Worm (Caenorhabditis elegans): Measurements from ENCODE around the gene Y45G12C.1.
"Not testable (repeated sequence)": the region's sequence is repeated elsewhere in the genome, so short reads cannot be mapped to it uniquely, and the experiment has no call there.

The Y45G12C.1 gene

ce11 chrV:2565525-2565924, at the start of gene Y45G12C.1:
Gene Y45G12C.1, plus strand, starts transcription at chrV:2565683.
- TF ChIP-seq aha-1 (tag; optimal IDR thresholded peaks at IDR 0.05): no peak
- no peak for TF ChIP-seq vab-15 (tag; optimal IDR thresholded peaks at IDR 0.05)

ce11 chrV:2536309-2536708, 29.2 kb upstream of the Y45G12C.1 start, which contains the start of gene Y45G12C.10:
Gene Y45G12C.10, minus strand, starts transcription at chrV:2536409.
- TF ChIP-seq nhr-11 (tag; optimal IDR thresholded peaks at IDR 0.05); hlh-4 (tag; optimal IDR thresholded peaks at IDR 0.05); lir-3 (tag; optimal IDR thresholded peaks at IDR 0.05; ENCODE audit: poor library complexity): not testable (repeated sequence)

- TF ChIP-seq swsn-7, irx-1, sptf-1 (tag; optimal IDR thresholded peaks at IDR 0.05): not testable (repeated sequence)
Observed at ce11 chrV:2561390-2561789, 4.1 kb upstream of the Y45G12C.1 start, which contains the start of gene gst-10. Gene gst-10, plus strand, starts transcription at chrV:2561690.

ce11 chrV:2570643-2571042, 5.2 kb downstream of the Y45G12C.1 start, which contains the start of gene srj-19:
Gene srj-19, minus strand, starts transcription at chrV:2570743.
- TF ChIP-seq lin-35 (GFP tag; optimal IDR thresholded peaks at IDR 0.05) (no peak), nhr-19 (GFP tag; conservative IDR thresholded peaks at IDR 0.05) (no peak), nhr-71 (tag; optimal IDR thresholded peaks at IDR 0.05) (no peak), lsy-2 (tag; optimal IDR thresholded peaks at IDR 0.05) (no peak)

- TF ChIP-seq nhr-237 (tag; optimal IDR thresholded peaks at IDR 0.05) (no peak), skn-1 (tag; optimal IDR thresholded peaks at IDR 0.05) (no peak), ceh-88 (GFP tag; IDR thresholded peaks at IDR 0.05) (no peak), xbp-1 (tag; optimal IDR thresholded peaks at IDR 0.05) (no peak), unc-30 (tag; optimal IDR thresholded peaks at IDR 0.05) (no peak), C16A3.4 (tag; optimal IDR thresholded peaks at IDR 0.05) (no peak), unc-98 (GFP tag; IDR thresholded peaks at IDR 0.05) (no peak), mdl-1 (tag; optimal IDR thresholded peaks at IDR 0.05) (no peak), C04F5.9 (tag; optimal IDR thresholded peaks at IDR 0.05) (no peak), Y116A8C.19 (tag; optimal IDR thresholded peaks at IDR 0.05; ENCODE audit: borderline replicate concordance) (no peak), mef-2 (tag; optimal IDR thresholded peaks at IDR 0.05) (no peak), nhr-90 (tag; optimal IDR thresholded peaks at IDR 0.05; ENCODE audit: poor library complexity) (no peak), ceh-63 (GFP tag; optimal IDR thresholded peaks at IDR 0.05) (no peak), F16B12.6 (tag; optimal IDR thresholded peaks at IDR 0.05) (no peak)
Observed at ce11 chrV:2573108-2573507, 7.6 kb downstream of the Y45G12C.1 start, which contains the start of gene srj-20. Gene srj-20, minus strand, starts transcription at chrV:2573208.

- TF ChIP-seq ceh-82 (tag; optimal IDR thresholded peaks at IDR 0.05) (no peak), fkh-4 (tag; optimal IDR thresholded peaks at IDR 0.05; ENCODE audit: borderline replicate concordance) (no peak), rnt-1 (tag; optimal IDR thresholded peaks at IDR 0.05) (no peak), fkh-8 (tag; optimal IDR thresholded peaks at IDR 0.05) (no peak), nhr-76 (tag; optimal IDR thresholded peaks at IDR 0.05) (no peak), unc-62 (GFP tag; optimal IDR thresholded peaks at IDR 0.05) (no peak), lsy-2 (tag; optimal IDR thresholded peaks at IDR 0.05) (no peak), dpl-1 (GFP tag; optimal IDR thresholded peaks at IDR 0.05) (no peak)
Observed at ce11 chrV:2573881-2574280, 8.4 kb downstream of the Y45G12C.1 start, which contains the start of gene nhr-290. Gene nhr-290, plus strand, starts transcription at chrV:2574181.

Data from whole organism, L1 larva.